Worm (Caenorhabditis elegans) whole organism, dauer: ENCODE measurements around the gene pepm-1.

ENCODE experiments used
- unc-62 ChIP-seq: sonication (generic microtip); optimal IDR thresholded peaks from 2 replicates; lab custom pipeline; 2017; ENCODE audit warnings: missing biosample characterization, missing genetic modification reagents, missing genetic modification characterization

The pepm-1 gene

ce11 chrV:14314236-14314635 lies 14.7 kb upstream of the pepm-1 start, which contains the start of gene F47B8.1:
Gene F47B8.1, minus strand, starts transcription at chrV:14314336.
- no peak for TF ChIP-seq unc-62 (GFP tag; lab: Kevin White, UChicago)

ce11 chrV:14316525-14316924 lies 12.4 kb upstream of the pepm-1 start, which contains the start of gene F47B8.2:
Gene F47B8.2, minus strand, starts transcription at chrV:14316625.
- no peak for TF ChIP-seq unc-62 (GFP tag; lab: Kevin White, UChicago)

DNA sequence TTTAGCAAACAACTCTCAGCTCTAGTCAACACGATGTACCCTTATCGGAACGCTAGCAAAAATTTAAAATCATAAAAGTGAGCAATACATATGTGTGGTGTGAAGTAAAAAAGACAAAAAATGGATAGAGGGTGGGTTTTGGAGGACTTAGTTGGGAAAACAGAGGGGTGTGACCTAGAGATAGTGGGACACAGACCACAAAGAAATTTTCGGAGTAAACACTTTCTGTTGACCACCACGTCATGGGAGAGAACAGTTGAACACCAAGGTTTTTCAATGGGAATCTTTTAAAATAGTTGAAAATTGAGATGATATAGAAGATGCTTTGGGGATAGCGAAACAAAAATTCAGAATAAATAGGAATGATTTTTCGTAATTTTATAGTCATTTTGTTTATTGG lies 11.7 kb upstream of the pepm-1 start:
- no peak for TF ChIP-seq unc-62 (GFP tag; lab: Kevin White, UChicago)

DNA sequence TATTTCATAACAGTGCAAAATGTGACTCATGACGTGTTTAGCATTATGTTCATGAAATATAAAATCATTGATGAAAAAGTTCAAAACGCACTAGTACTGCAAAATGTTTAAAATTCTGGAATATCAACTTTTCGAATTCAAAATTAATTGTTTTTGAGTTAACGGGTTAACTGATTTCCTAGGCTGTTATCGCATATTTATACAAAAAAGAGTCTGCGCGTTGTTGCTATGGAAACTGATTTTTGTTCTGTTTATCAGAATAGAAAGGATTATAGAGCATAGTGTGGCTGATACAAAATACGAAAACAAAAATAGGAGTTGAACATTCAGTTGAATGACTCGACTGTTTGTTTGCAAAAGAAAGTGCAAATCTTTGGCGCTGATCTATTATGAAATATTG lies 11.3 kb upstream of the pepm-1 start:
- TF ChIP-seq unc-62 (GFP tag; lab: Kevin White, UChicago) = no peak

ce11 chrV:14319101-14319781 lies 9.7 kb upstream of the pepm-1 start, which contains the start of gene F47B8.13:
Gene F47B8.13, minus strand, starts transcription at chrV:14319731.
- TF ChIP-seq unc-62 (GFP tag; lab: Kevin White, UChicago) = no peak

- TF ChIP-seq unc-62 (GFP tag; lab: Kevin White, UChicago) = no peak
Observed at ce11 chrV:14320246-14320645, 8.7 kb upstream of the pepm-1 start, which contains the start of gene F47B8.14. Gene F47B8.14, plus strand, starts transcription at chrV:14320546.

ce11 chrV:14320730-14321319 lies 8.1 kb upstream of the pepm-1 start:
- no peak for TF ChIP-seq unc-62 (GFP tag; lab: Kevin White, UChicago)

ce11 chrV:14322743-14323142 lies 6.2 kb upstream of the pepm-1 start, which contains the start of gene F47B8.3:
Gene F47B8.3, minus strand, starts transcription at chrV:14323003.
- no peak for TF ChIP-seq unc-62 (GFP tag; lab: Kevin White, UChicago)

- TF ChIP-seq unc-62 (GFP tag; lab: Kevin White, UChicago) = no peak
Observed at ce11 chrV:14324502-14325467, 4.1 kb upstream of the pepm-1 start, which contains the start of the genes F47B8.4 and F47B8.18. Gene F47B8.4, minus strand, starts transcription at chrV:14324673. Gene F47B8.18, minus strand, starts transcription at chrV:14325464.

DNA sequence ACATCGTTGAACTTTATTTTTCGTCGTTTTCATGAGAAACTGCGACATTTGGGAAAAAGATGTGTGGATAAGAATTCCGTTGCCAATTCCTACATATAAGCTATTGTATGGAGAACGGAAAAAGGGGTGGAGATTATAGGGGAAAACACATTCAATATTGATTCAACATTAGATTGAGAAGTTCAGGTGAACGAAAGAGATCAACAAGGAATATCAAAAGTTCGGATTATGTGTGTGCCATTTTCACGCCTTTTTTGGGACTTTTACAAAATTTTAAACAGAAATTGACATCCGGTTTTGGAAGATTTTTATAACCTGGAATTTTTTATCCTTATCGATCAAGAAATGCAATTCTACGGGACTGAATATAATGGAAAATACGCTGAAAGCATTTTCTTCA lies 1.1 kb upstream of the pepm-1 start, which contains the start of gene F47B8.5:
F47B8.5 (minus strand) TSS at position 101 of the 400 bp plus-strand sequence.
- TF ChIP-seq unc-62 (GFP tag; lab: Kevin White, UChicago) = no peak

DNA sequence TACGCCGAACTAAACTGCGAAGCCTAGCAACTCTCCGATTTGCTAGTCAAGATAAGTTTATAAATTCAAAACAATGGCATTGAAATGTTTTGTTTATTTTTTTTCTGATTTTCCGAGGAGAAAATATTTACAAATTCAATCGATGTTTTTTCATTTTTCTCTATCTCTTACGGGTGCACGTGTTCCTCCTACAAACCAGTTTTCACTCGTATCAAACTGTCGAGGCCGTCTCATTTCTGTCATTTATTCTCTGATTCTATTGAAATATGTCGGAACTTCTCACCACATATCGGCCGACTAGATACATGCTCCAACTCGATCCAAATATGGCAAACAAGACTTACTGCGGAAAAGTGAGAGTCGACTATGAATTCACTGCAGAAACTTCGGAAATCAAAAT lies 2.6 kb downstream of the pepm-1 start, which contains the start of gene F47B8.8:
F47B8.8 (plus strand) TSS at position 257 of the 400 bp plus-strand sequence.
- TF ChIP-seq unc-62 (GFP tag; lab: Kevin White, UChicago) = no peak

DNA sequence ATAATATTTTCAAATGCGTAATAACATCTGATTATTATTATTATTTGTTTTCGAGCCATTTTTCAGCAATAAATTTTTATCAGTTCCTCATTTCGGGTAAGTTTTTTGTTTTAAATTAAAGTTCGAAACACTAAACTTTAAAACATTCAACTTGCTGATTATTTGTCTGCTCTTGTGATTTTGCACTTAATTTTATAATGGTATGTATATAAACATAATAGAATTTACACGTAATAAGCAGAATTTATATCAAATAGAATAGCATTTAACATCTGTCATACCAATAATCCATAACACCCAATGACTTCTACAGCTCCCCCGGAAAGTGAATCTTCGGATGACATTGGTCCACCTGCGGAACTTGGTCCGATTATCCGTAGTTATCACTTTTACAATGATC lies 4.2 kb downstream of the pepm-1 start, which contains the start of gene srm-4:
srm-4 (plus strand) TSS at position 301 of the 400 bp plus-strand sequence.
- TF ChIP-seq unc-62 (GFP tag; lab: Kevin White, UChicago) = no peak

ce11 chrV:14334901-14335300 lies 6.0 kb downstream of the pepm-1 start, which contains the start of gene srm-5:
Gene srm-5, plus strand, starts transcription at chrV:14335201.
- TF ChIP-seq unc-62 (GFP tag; lab: Kevin White, UChicago) = no peak

DNA sequence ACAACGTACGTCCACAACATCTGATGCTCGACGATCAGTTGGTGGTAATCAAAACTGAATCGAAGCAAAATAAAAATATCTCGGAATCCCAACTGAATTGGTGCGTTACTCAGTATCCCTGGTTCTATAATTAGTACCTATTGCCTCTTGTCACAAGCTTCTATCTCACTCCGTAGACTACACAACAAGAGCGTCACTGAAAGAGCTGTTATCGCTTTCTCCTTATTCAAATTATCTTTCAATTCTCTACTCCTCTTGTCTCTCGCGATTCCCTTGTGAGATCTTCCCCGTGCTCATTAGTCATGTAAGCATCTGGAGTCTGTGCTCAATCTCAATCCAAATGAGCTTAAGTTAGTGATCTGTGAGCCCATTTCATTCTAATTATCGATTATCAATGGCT lies 7.7 kb downstream of the pepm-1 start, which contains the start of gene srm-6:
srm-6 (plus strand) TSS at position 301 of the 400 bp plus-strand sequence.
- no peak for TF ChIP-seq unc-62 (GFP tag; lab: Kevin White, UChicago)

ce11 chrV:14341672-14342071 lies 12.8 kb downstream of the pepm-1 start, which contains the start of gene F47B8.10:
Gene F47B8.10, plus strand, starts transcription at chrV:14341972.
- TF ChIP-seq unc-62 (GFP tag; lab: Kevin White, UChicago) = no peak
